Worm (Caenorhabditis elegans) whole organism, midembryonic: Measurements from ENCODE around the gene ZC116.5.
A peak's percentile ranks its signal among the peaks of the same experiment; 100 is the strongest.

ENCODE experiments used
- T22C8.4 ChIP-seq: fragments of 200-800 bp; sonication (Bioruptor generic); IDR thresholded peaks from 2 replicates; pipeline ENCODE4 v1.3.6; 2022; ENCODE audit warnings: missing genetic modification characterization, missing compliant biosample characterization
- cog-1 ChIP-seq: sonication (generic microtip); optimal IDR thresholded peaks from 2 replicates; lab custom pipeline; 2016; ENCODE audit warnings: missing genetic modification characterization, missing compliant biosample characterization
- flt-1 ChIP-seq: fragments of 200-800 bp; sonication (Bioruptor generic); IDR thresholded peaks from 2 replicates; pipeline ENCODE4 v1.3.6; 2022; ENCODE audit warnings: missing genetic modification characterization, missing compliant biosample characterization
- klf-2 ChIP-seq: fragments of 200-800 bp; sonication (Bioruptor generic); conservative IDR thresholded peaks from 2 replicates; pipeline ENCODE4 v1.3.6; 2022; ENCODE audit warnings: missing genetic modification reagents, missing genetic modification characterization, missing compliant biosample characterization
- med-1 ChIP-seq: sonication (generic microtip); optimal IDR thresholded peaks from 2 replicates; lab custom pipeline; 2017; ENCODE audit warnings: missing genetic modification characterization, mild to moderate bottlenecking, missing compliant biosample characterization, antibody characterized with exemption, missing genetic modification reagents; ENCODE audit not compliant: insufficient read depth
- ref-1 ChIP-seq: fragments of 200-800 bp; sonication (Bioruptor generic); conservative IDR thresholded peaks from 2 replicates; pipeline ENCODE4 v1.3.6; 2022; ENCODE audit warnings: missing genetic modification reagents, missing genetic modification characterization, missing compliant biosample characterization
- tab-1 ChIP-seq: fragments of 200-800 bp; sonication (Bioruptor generic); IDR thresholded peaks from 2 replicates; pipeline ENCODE4 v1.3.6; 2022; ENCODE audit warnings: missing genetic modification characterization, missing compliant biosample characterization
- ztf-23 ChIP-seq: fragments of 200-800 bp; sonication (Bioruptor generic); IDR thresholded peaks from 2 replicates; pipeline ENCODE4 v1.3.6; 2022; ENCODE audit warnings: missing genetic modification reagents, missing genetic modification characterization, missing compliant biosample characterization
- ztf-29 ChIP-seq: fragments of 200-800 bp; sonication (Bioruptor generic); IDR thresholded peaks from 2 replicates; pipeline ENCODE4 v1.3.6; 2022; ENCODE audit warnings: missing genetic modification reagents, missing genetic modification characterization, missing compliant biosample characterization

ZC116.5 gene

ce11 chrV:12608857-12609256 is at the start of gene ZC116.5:
TSS of gene ZC116.5 (minus strand) at chrV:12608957.
- no peak for TF ChIP-seq cog-1

- TF ChIP-seq ref-1 (GFP tag; lab: Robert Waterston, UW) (no peak), T22C8.4 (GFP tag; lab: Robert Waterston, UW) (no peak), ztf-23 (no peak), tab-1 (no peak), klf-2 (GFP tag; lab: Robert Waterston, UW) (no peak), cog-1 (no peak), med-1 (GFP tag; lab: Kevin White, UChicago) (no peak), ztf-29 (GFP tag; lab: Robert Waterston, UW) (no peak), flt-1 (GFP tag; lab: Robert Waterston, UW) (no peak)
Observed at ce11 chrV:12658142-12658541, 49.4 kb upstream of the ZC116.5 start, which contains the start of gene W05B10.6. TSS of gene W05B10.6 (minus strand) at chrV:12658242.

ce11 chrV:12649636-12650035 is 40.9 kb upstream of the ZC116.5 start, which contains the start of gene lin-25:
TSS of gene lin-25 (plus strand) at chrV:12649925.
- no peak for TF ChIP-seq T22C8.4 (GFP tag; lab: Robert Waterston, UW)

- TF ChIP-seq klf-2 (GFP tag; lab: Robert Waterston, UW) (no peak), ztf-23 (no peak), ztf-29 (GFP tag; lab: Robert Waterston, UW) (no peak), cog-1 (no peak), med-1 (GFP tag; lab: Kevin White, UChicago) (no peak), ref-1 (GFP tag; lab: Robert Waterston, UW) (no peak), tab-1 (no peak), flt-1 (GFP tag; lab: Robert Waterston, UW) (no peak), T22C8.4 (GFP tag; lab: Robert Waterston, UW) (no peak)
Observed at ce11 chrV:12649213-12649612, 40.5 kb upstream of the ZC116.5 start, which contains the start of gene gpa-9. TSS of gene gpa-9 (minus strand) at chrV:12649313.

ce11 chrV:12644500-12644899 is 35.7 kb upstream of the ZC116.5 start, which contains the start of gene F56H9.8:
TSS of gene F56H9.8 (plus strand) at chrV:12644800.
- TF ChIP-seq ref-1 (GFP tag; lab: Robert Waterston, UW) (no peak), T22C8.4 (GFP tag; lab: Robert Waterston, UW) (no peak)

- no peak for TF ChIP-seq tab-1
- TF ChIP-seq ref-1 (GFP tag; lab: Robert Waterston, UW): no peak
- TF ChIP-seq klf-2 (GFP tag; lab: Robert Waterston, UW): no peak
- no peak for TF ChIP-seq med-1 (GFP tag; lab: Kevin White, UChicago)
Observed at ce11 chrV:12640384-12640783, 31.6 kb upstream of the ZC116.5 start, which contains the start of gene gpa-8. TSS of gene gpa-8 (minus strand) at chrV:12640484.

ce11 chrV:12637764-12638502 is 29.2 kb upstream of the ZC116.5 start:
- no peak for TF ChIP-seq tab-1
- TF ChIP-seq ztf-23: no peak
- TF ChIP-seq cog-1: no peak
- no peak for TF ChIP-seq T22C8.4 (GFP tag; lab: Robert Waterston, UW)
- no peak for TF ChIP-seq ztf-29 (GFP tag; lab: Robert Waterston, UW)
- no peak for TF ChIP-seq med-1 (GFP tag; lab: Kevin White, UChicago)
- TF ChIP-seq ref-1 (GFP tag; lab: Robert Waterston, UW): no peak
- no peak for TF ChIP-seq flt-1 (GFP tag; lab: Robert Waterston, UW)
- TF ChIP-seq klf-2 (GFP tag; lab: Robert Waterston, UW): no peak

- TF ChIP-seq klf-2 (GFP tag; lab: Robert Waterston, UW): no peak
- TF ChIP-seq flt-1 (GFP tag; lab: Robert Waterston, UW): no peak
- no peak for TF ChIP-seq cog-1
- 0 out of 2 replicates have a peak, but pooled peaks have one; percentile 48 for TF ChIP-seq ztf-23
Observed at ce11 chrV:12637238-12637690, 28.5 kb upstream of the ZC116.5 start, which contains the start of gene F56H9.2. TSS of gene F56H9.2 (plus strand) at chrV:12637663.

ce11 chrV:12636248-12636647 is 27.5 kb upstream of the ZC116.5 start:
- no peak for TF ChIP-seq ztf-23
- TF ChIP-seq tab-1: no peak
- no peak for TF ChIP-seq med-1 (GFP tag; lab: Kevin White, UChicago)
- TF ChIP-seq flt-1 (GFP tag; lab: Robert Waterston, UW): no peak
- no peak for TF ChIP-seq T22C8.4 (GFP tag; lab: Robert Waterston, UW)
- no peak for TF ChIP-seq ztf-29 (GFP tag; lab: Robert Waterston, UW)
- no peak for TF ChIP-seq ref-1 (GFP tag; lab: Robert Waterston, UW)
- no peak for TF ChIP-seq klf-2 (GFP tag; lab: Robert Waterston, UW)
- TF ChIP-seq cog-1: no peak

ce11 chrV:12635218-12635617 is 26.5 kb upstream of the ZC116.5 start:
- no peak for TF ChIP-seq tab-1
- TF ChIP-seq med-1 (GFP tag; lab: Kevin White, UChicago): no peak
- no peak for TF ChIP-seq flt-1 (GFP tag; lab: Robert Waterston, UW)
- no peak for TF ChIP-seq cog-1
- TF ChIP-seq ztf-29 (GFP tag; lab: Robert Waterston, UW): no peak
- no peak for TF ChIP-seq ref-1 (GFP tag; lab: Robert Waterston, UW)
- no peak for TF ChIP-seq ztf-23
- TF ChIP-seq klf-2 (GFP tag; lab: Robert Waterston, UW): no peak
- no peak for TF ChIP-seq T22C8.4 (GFP tag; lab: Robert Waterston, UW)
